Fruit fly (Drosophila melanogaster): ENCODE results near the gene ncm.

ncm gene

dm6 chr2L:18477455-18477854, 28.7 kb upstream of the ncm start (continued):
- peak; percentile 75 for TF ChIP-seq CG30431 (GFP tag; optimal IDR thresholded peaks at IDR 0.05)
- TF ChIP-seq hb (GFP tag; IDR thresholded peaks at IDR 0.05; ENCODE audit: partially characterized antibody) = no peak
- peak; percentile 70 for TF ChIP-seq Taf1 (GFP tag; IDR thresholded peaks at IDR 0.05)
- TF ChIP-seq Sry-β (GFP tag; optimal IDR thresholded peaks at IDR 0.05) = peak; percentile 57
- peak; percentile 94 for TF ChIP-seq fd96Cb (tag; optimal IDR thresholded peaks at IDR 0.05)
- TF ChIP-seq D (optimal IDR thresholded peaks at IDR 0.05) = no peak
- TF ChIP-seq D (GFP tag; optimal IDR thresholded peaks at IDR 0.05) = peak; percentile 89
- TF ChIP-seq da (GFP tag; optimal IDR thresholded peaks at IDR 0.05) = no peak
- TF ChIP-seq corto (GFP tag; optimal IDR thresholded peaks at IDR 0.05) = no peak
- TF ChIP-seq Atf6 (GFP tag; IDR thresholded peaks at IDR 0.05) = peak; percentile 92; the same call in 1 of the 2 replicates
- no peak for TF ChIP-seq ab (GFP tag; optimal IDR thresholded peaks at IDR 0.05)
- TF ChIP-seq CG9797 (GFP tag; optimal IDR thresholded peaks at IDR 0.05) = peak; percentile 7
- TF ChIP-seq exex (tag; optimal IDR thresholded peaks at IDR 0.05) = no peak
- TF ChIP-seq Hmr (GFP tag; optimal IDR thresholded peaks at IDR 0.05) = peak; percentile 76
- no peak for TF ChIP-seq hth (optimal IDR thresholded peaks at IDR 0.05)
- peak; percentile 74 for TF ChIP-seq kah (GFP tag; optimal IDR thresholded peaks at IDR 0.05)
- TF ChIP-seq crol (GFP tag; IDR thresholded peaks at IDR 0.05) = peak; percentile 58
- TF ChIP-seq gt (GFP tag; IDR thresholded peaks at IDR 0.05) = peak; percentile 77
- TF ChIP-seq hbn (GFP tag; IDR thresholded peaks at IDR 0.05; ENCODE audit: partially characterized antibody) = no peak
- TF ChIP-seq MTF-1 (GFP tag; optimal IDR thresholded peaks at IDR 0.05; ENCODE audit: borderline replicate concordance) = peak; percentile 71
- no peak for TF ChIP-seq CG3281 (GFP tag; optimal IDR thresholded peaks at IDR 0.05)
- peak; percentile 91 for TF ChIP-seq Abd-B (GFP tag; optimal IDR thresholded peaks at IDR 0.05)
- TF ChIP-seq Sox100B (GFP tag; optimal IDR thresholded peaks at IDR 0.05) = peak; percentile 91
- TF ChIP-seq CG30020 (tag; optimal IDR thresholded peaks at IDR 0.05) = no peak
- TF ChIP-seq CG15514 (GFP tag; optimal IDR thresholded peaks at IDR 0.05) = no peak
- TF ChIP-seq HLH4C (GFP tag; IDR thresholded peaks at IDR 0.05; ENCODE audit: partially characterized antibody) = no peak
- peak; percentile 87 for TF ChIP-seq CG2875 (GFP tag; optimal IDR thresholded peaks at IDR 0.05)
- peak in 1 of 2 experiments; percentile 53 for TF ChIP-seq Hr51 (GFP tag; optimal IDR thresholded peaks at IDR 0.05)
- TF ChIP-seq NK7.1 (GFP tag; optimal IDR thresholded peaks at IDR 0.05) = no peak
- TF ChIP-seq ham (GFP tag; IDR thresholded peaks at IDR 0.05) = no peak
- TF ChIP-seq CG11696 (GFP tag; IDR thresholded peaks at IDR 0.05) = peak; percentile 78
- peak; percentile 93 for TF ChIP-seq gce (GFP tag; IDR thresholded peaks at IDR 0.05)
- no peak for TF ChIP-seq CG14860 (GFP tag; IDR thresholded peaks at IDR 0.05; ENCODE audit: partially characterized antibody)
- peak; percentile 91 for TF ChIP-seq CG4424 (GFP tag; optimal IDR thresholded peaks at IDR 0.05)
- no peak for TF ChIP-seq scrt (GFP tag; optimal IDR thresholded peaks at IDR 0.05)
- TF ChIP-seq odd (GFP tag; optimal IDR thresholded peaks at IDR 0.05) = peak; percentile 80
- peak; percentile 84 for TF ChIP-seq CG4404 (GFP tag; IDR thresholded peaks at IDR 0.05)
- no peak for TF ChIP-seq dan (GFP tag; IDR thresholded peaks at IDR 0.05)
- TF ChIP-seq eyg (GFP tag; optimal IDR thresholded peaks at IDR 0.05) = no peak
- no peak for TF ChIP-seq Fer1 (GFP tag; optimal IDR thresholded peaks at IDR 0.05)
- TF ChIP-seq CG9437 (GFP tag; optimal IDR thresholded peaks at IDR 0.05) = peak; percentile 45
- no peak for TF ChIP-seq CG16813 (GFP tag; IDR thresholded peaks at IDR 0.05; ENCODE audit: partially characterized antibody)
- TF ChIP-seq Hr39 (optimal IDR thresholded peaks at IDR 0.05) = no peak
- TF ChIP-seq nau (GFP tag; optimal IDR thresholded peaks at IDR 0.05) = peak; percentile 72
- no peak for TF ChIP-seq zen2 (GFP tag; IDR thresholded peaks at IDR 0.05; ENCODE audit: partially characterized antibody)
- peak; percentile 67 for TF ChIP-seq CG4328 (GFP tag; optimal IDR thresholded peaks at IDR 0.05)
- no peak for TF ChIP-seq ato (GFP tag; IDR thresholded peaks at IDR 0.05; ENCODE audit: partially characterized antibody)
- no peak for TF ChIP-seq NC2α (GFP tag; optimal IDR thresholded peaks at IDR 0.05)
- peak; percentile 86 for TF ChIP-seq HHEX (GFP tag; optimal IDR thresholded peaks at IDR 0.05)
- peak; percentile 97 for TF ChIP-seq vvl (GFP tag; IDR thresholded peaks at IDR 0.05)
- no peak for TF ChIP-seq Mes4 (GFP tag; optimal IDR thresholded peaks at IDR 0.05)

All from whole organism, embryonic.